Worm (Caenorhabditis elegans) whole organism, early embryonic: ENCODE data around the gene lgc-46.

ENCODE experiments used
- B0310.2 ChIP-seq: sonication (generic microtip); optimal IDR thresholded peaks from 2 replicates; lab custom pipeline; 2016; ENCODE audit warnings: mild to moderate bottlenecking, missing genetic modification characterization, missing compliant biosample characterization
- F13C5.2 ChIP-seq: sonication (generic microtip); optimal IDR thresholded peaks from 2 replicates; lab custom pipeline; 2017; ENCODE audit warnings: mild to moderate bottlenecking, missing genetic modification characterization, inconsistent platforms, missing compliant biosample characterization
- aly-1 ChIP-seq: sonication (generic microtip); optimal IDR thresholded peaks from 2 replicates; lab custom pipeline; 2016; ENCODE audit warnings: missing genetic modification characterization, missing compliant biosample characterization
- ama-1 ChIP-seq: fragments of 150-350 bp; optimal IDR thresholded peaks from 2 replicates; lab custom pipeline; 2014
- ceh-13 ChIP-seq: fragments of 200-800 bp; sonication (Bioruptor generic); optimal IDR thresholded peaks from 2 replicates; lab custom pipeline; 2018; ENCODE audit warnings: mild to moderate bottlenecking, missing genetic modification characterization, missing compliant biosample characterization
- ceh-36 ChIP-seq: sonication (generic microtip); optimal IDR thresholded peaks from 2 replicates; lab custom pipeline; 2016; ENCODE audit warnings: missing genetic modification characterization, inconsistent platforms, missing compliant biosample characterization
- ets-7 ChIP-seq: sonication (generic microtip); optimal IDR thresholded peaks from 2 replicates; lab custom pipeline; 2016; ENCODE audit warnings: missing genotype, missing genetic modification characterization, missing compliant biosample characterization
- flt-1 ChIP-seq: fragments of 200-800 bp; sonication (Bioruptor generic); IDR thresholded peaks from 2 replicates; pipeline ENCODE4 v1.3.6; 2022; ENCODE audit warnings: missing genetic modification characterization, missing compliant biosample characterization
- hmbx-1 ChIP-seq: sonication (generic microtip); optimal IDR thresholded peaks from 2 replicates; lab custom pipeline; 2016; ENCODE audit warnings: mild to moderate bottlenecking, missing genetic modification characterization, missing compliant biosample characterization
- hmg-4 ChIP-seq: fragments of 200-800 bp; sonication (Bioruptor generic); optimal IDR thresholded peaks from 2 replicates; lab custom pipeline; 2018; ENCODE audit warnings: mild to moderate bottlenecking, missing genetic modification characterization, missing compliant biosample characterization
- hnd-1 ChIP-seq: sonication (generic microtip); optimal IDR thresholded peaks from 2 replicates; lab custom pipeline; 2016; ENCODE audit warnings: missing genetic modification characterization, missing compliant biosample characterization
- pes-1 ChIP-seq: fragments of 200-800 bp; sonication (Bioruptor generic); IDR thresholded peaks from 2 replicates; pipeline ENCODE4 v1.3.6; 2022; ENCODE audit warnings: missing genetic modification reagents, missing genetic modification characterization, missing compliant biosample characterization
- scrt-1 ChIP-seq: fragments of 200-800 bp; sonication (Bioruptor generic); IDR thresholded peaks from 2 replicates; pipeline ENCODE4 v1.3.6; 2022; ENCODE audit warnings: missing genetic modification characterization, missing compliant biosample characterization
- sea-1 ChIP-seq: fragments of 200-800 bp; sonication (Bioruptor generic); conservative IDR thresholded peaks from 2 replicates; pipeline ENCODE4 v1.3.6; 2022; ENCODE audit warnings: missing genetic modification characterization, missing compliant biosample characterization
- tbx-11 ChIP-seq: fragments of 200-800 bp; sonication (Bioruptor generic); IDR thresholded peaks from 2 replicates; pipeline ENCODE4 v1.3.6; 2022; ENCODE audit warnings: missing genetic modification characterization, missing compliant biosample characterization
- tbx-37 ChIP-seq: fragments of 200-800 bp; sonication (Bioruptor generic); conservative IDR thresholded peaks from 2 replicates; pipeline ENCODE4 v1.3.6; 2022; ENCODE audit warnings: missing genetic modification reagents, missing genetic modification characterization, missing compliant biosample characterization
- tra-4 ChIP-seq: sonication (generic microtip); optimal IDR thresholded peaks from 2 replicates; lab custom pipeline; 2017; ENCODE audit warnings: missing genetic modification characterization, missing compliant biosample characterization

lgc-46 gene

ce11 chrIII:1164668-1165067, 28.8 kb upstream of the lgc-46 start:
- TF ChIP-seq hmbx-1, result no peak
- 0 out of 2 replicates have a peak, but pooled peaks have one; percentile 19 for TF ChIP-seq pes-1 (GFP tag; lab: Robert Waterston, UW)

DNA sequence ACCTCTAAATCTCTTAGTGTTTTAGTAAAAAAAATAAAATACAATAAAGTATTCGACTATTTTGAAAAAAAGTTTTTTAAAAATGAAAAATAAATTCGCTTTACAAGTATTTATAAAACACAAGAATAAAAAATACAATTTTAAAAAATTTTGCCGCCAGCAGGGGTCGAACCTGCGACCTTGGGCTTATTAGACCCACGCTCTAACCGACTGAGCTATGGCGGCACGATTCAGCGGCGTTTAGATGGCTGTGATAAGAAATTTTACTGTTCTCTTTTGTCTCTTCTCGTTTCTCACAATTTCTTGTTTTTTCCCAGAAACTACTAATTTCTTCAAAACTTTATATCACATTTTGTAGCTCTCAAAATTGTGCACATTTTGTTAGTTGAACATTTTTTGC, 27.4 kb upstream of the lgc-46 start:
- no peak for TF ChIP-seq tra-4 (tag; lab: Kevin White, UChicago)
- TF ChIP-seq hmbx-1, result no peak
- TF ChIP-seq aly-1 (tag; lab: Kevin White, UChicago), result no peak

- TF ChIP-seq ceh-13 (GFP tag; lab: Kevin White, UChicago), result no peak
- TF ChIP-seq scrt-1, result no peak
- peak; percentile 4 for TF ChIP-seq hmg-4 (GFP tag; lab: Kevin White, UChicago)
- no peak for TF ChIP-seq tbx-11
- 0 out of 2 replicates have a peak, but pooled peaks have one; percentile 41 for TF ChIP-seq sea-1 (GFP tag; lab: Robert Waterston, UW)
- no peak for TF ChIP-seq flt-1 (GFP tag; lab: Robert Waterston, UW)
- no peak for TF ChIP-seq F13C5.2 (tag; lab: Kevin White, UChicago)
Measured at ce11 chrIII:1161946-1162345, 26.1 kb upstream of the lgc-46 start.

DNA sequence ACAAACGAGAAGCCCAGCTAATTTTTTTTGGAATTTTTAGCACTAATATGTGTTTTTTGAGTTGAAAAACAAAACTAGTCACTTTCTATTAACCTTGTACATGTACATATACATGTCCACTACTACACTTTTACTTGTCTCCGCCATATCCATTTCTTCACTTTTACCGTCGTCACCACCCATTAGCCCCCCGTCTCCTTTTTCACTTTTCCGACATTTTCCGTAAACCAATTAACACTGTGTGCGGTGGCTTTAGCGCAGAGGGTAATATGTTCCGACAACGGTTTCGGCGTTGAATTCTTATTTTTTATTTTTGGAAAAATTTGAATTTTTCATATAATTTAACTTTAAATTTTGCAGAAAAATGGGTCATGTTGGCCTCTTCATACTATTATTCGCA, 15.9 kb upstream of the lgc-46 start, which contains the start of gene cdh-12:
Gene cdh-12, plus strand, starts transcription at position 365 of the 400 bp plus-strand sequence.
- TF ChIP-seq hmbx-1, result no peak

DNA sequence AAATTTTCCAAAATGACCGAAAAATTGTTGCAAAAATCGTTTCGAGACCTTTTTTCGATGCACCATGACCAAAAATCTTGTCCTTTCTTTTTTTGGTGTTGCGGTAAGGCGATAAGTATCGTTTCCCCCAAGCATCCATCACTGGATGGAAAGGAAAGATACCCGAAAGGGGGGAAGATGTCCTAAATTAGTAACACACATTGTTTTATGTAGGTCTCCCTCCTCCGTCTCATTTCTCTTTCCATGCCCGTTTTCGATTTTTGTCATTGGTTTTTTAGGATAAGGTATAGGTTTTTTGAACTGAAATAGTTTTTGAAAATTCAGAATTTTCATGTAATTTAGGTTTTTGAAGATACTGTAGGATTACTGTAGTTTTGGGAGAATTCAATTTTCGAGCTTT, 13.6 kb upstream of the lgc-46 start:
- no peak for TF ChIP-seq F13C5.2 (tag; lab: Kevin White, UChicago)
- no peak for TF ChIP-seq tra-4 (tag; lab: Kevin White, UChicago)
- TF ChIP-seq pes-1 (GFP tag; lab: Robert Waterston, UW), result no peak
- TF ChIP-seq ceh-36 (tag; lab: Kevin White, UChicago), result no peak
- TF ChIP-seq hmg-4 (GFP tag; lab: Kevin White, UChicago), result no peak
- no peak for TF ChIP-seq aly-1 (tag; lab: Kevin White, UChicago)
- no peak for TF ChIP-seq tbx-11
- TF ChIP-seq hnd-1 (tag; lab: Kevin White, UChicago), result no peak
- no peak for TF ChIP-seq scrt-1
- TF ChIP-seq flt-1 (GFP tag; lab: Robert Waterston, UW), result no peak
- no peak for TF ChIP-seq ceh-13 (GFP tag; lab: Kevin White, UChicago)
- no peak for TF ChIP-seq ets-7 (tag; lab: Kevin White, UChicago)

DNA sequence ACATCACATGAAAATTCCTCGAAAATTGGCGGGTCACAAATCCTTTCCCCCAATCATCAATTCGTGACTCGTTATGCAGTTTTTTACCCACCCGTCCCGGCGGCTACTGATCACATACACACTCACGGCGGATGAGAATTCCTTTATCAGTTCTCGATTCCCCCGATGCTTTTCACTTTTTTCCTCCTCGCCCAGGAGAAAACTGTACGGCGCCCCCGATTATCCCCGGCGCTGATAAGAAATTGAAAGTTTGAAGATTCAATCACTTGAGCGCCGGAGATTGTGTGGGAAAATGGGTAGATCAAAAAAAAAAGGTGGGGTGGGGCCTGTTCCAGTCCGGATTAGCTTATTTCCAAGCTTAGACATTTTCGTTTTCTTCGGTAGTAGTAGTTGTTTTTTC, 12.0 kb upstream of the lgc-46 start:
- TF ChIP-seq tbx-37 (no peak), ceh-13 (GFP tag; lab: Kevin White, UChicago) (no peak), hmg-4 (GFP tag; lab: Kevin White, UChicago) (no peak), hmbx-1 (no peak), scrt-1 (no peak)

- TF ChIP-seq tbx-11 (no peak), sea-1 (GFP tag; lab: Robert Waterston, UW) (no peak), aly-1 (tag; lab: Kevin White, UChicago) (no peak), hnd-1 (tag; lab: Kevin White, UChicago) (no peak), ceh-36 (tag; lab: Kevin White, UChicago) (no peak), scrt-1 (no peak), B0310.2 (tag; lab: Kevin White, UChicago) (no peak), tra-4 (tag; lab: Kevin White, UChicago) (no peak), ama-1 (lab: Kevin White, UChicago) (no peak), ets-7 (tag; lab: Kevin White, UChicago) (no peak), hmg-4 (GFP tag; lab: Kevin White, UChicago) (no peak)
Measured at ce11 chrIII:1144816-1145215, 9.0 kb upstream of the lgc-46 start.

DNA sequence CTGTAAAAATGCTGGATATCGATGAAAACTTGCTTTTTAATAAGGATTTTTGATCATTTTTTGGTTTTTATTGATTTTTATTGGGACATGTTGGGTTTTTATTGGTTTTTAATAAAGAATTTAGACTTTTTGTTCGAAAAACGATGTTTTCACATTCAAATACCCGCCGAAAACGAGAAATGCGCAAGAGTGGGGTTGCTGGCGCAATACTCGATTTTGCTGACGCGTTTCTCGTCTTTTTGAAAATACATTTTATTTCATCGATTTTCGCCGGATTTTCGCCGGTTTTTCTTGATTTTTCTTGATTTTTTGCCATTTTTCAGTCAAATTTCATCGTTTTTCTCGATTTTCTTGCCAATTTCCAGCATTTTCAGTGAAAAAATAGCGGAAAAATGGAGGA, 7.0 kb upstream of the lgc-46 start, which contains the start of gene smr-1:
Gene smr-1, plus strand, starts transcription at position 375 of the 400 bp plus-strand sequence.
- TF ChIP-seq ceh-36 (tag; lab: Kevin White, UChicago) (no peak), sea-1 (GFP tag; lab: Robert Waterston, UW) (no peak), tbx-37 (no peak; the same call in 1 of the 2 replicates), ama-1 (lab: Kevin White, UChicago) (no peak), ceh-13 (GFP tag; lab: Kevin White, UChicago) (no peak), B0310.2 (tag; lab: Kevin White, UChicago) (no peak), tbx-11 (0 out of 2 replicates have a peak, but pooled peaks have one; percentile 7), hmbx-1 (no peak), flt-1 (GFP tag; lab: Robert Waterston, UW) (0 out of 2 replicates have a peak, but pooled peaks have one; percentile 31), hnd-1 (tag; lab: Kevin White, UChicago) (peak; percentile 38), F13C5.2 (tag; lab: Kevin White, UChicago) (peak; percentile 54), ets-7 (tag; lab: Kevin White, UChicago) (no peak), aly-1 (tag; lab: Kevin White, UChicago) (no peak), hmg-4 (GFP tag; lab: Kevin White, UChicago) (no peak), pes-1 (GFP tag; lab: Robert Waterston, UW) (peak; percentile 63; the same call in 1 of the 2 replicates), tra-4 (tag; lab: Kevin White, UChicago) (no peak), scrt-1 (no peak)
